Worm (Caenorhabditis elegans) whole organism, L3 larva: Measurements from ENCODE around the gene nra-1.

ENCODE experiments used
- egl-27 ChIP-seq: sonication (generic microtip); optimal IDR thresholded peaks from 4 replicates; lab custom pipeline; 2017; ENCODE audit warnings: missing biosample characterization, missing genetic modification reagents, missing genetic modification characterization
- fkh-10 ChIP-seq: sonication (generic microtip); optimal IDR thresholded peaks from 2 replicates; lab custom pipeline; 2017; ENCODE audit warnings: missing biosample characterization, missing genetic modification reagents, missing genetic modification characterization
- hmg-11 ChIP-seq: sonication (generic microtip); optimal IDR thresholded peaks from 2 replicates; lab custom pipeline; 2016; ENCODE audit warnings: missing genetic modification characterization, missing compliant biosample characterization
- nhr-11 ChIP-seq: fragments of 150-350 bp; optimal IDR thresholded peaks from 2 replicates; lab custom pipeline; 2014; ENCODE audit warnings: missing biosample characterization, missing genetic modification characterization
- nhr-77 ChIP-seq: fragments of 150-350 bp; optimal IDR thresholded peaks from 2 replicates; lab custom pipeline; 2014; ENCODE audit warnings: missing biosample characterization, missing genetic modification characterization

DNA sequence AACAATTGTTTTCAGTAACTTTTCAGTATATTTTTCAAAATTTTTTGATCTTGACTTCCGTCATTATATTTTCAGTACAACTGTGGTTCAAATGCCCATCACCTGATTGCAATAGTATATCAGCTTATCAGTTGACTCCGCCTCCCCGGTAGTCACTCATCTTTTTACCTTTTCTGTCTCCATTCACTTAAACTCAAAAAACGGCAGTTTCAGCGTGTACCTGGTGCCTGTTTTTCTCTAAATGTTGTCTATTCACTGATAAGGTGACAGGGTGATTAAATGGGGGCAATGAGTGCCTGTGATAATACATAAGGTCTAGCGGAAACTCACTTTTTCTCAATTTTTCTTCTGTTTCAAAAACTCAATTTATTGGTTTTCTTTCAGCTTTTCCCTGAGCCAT lies 38.8 kb downstream of the nra-1 start, which contains the start of gene ZK550.2:
- TF ChIP-seq nhr-11 (tag; lab: Kevin White, UChicago) (no peak), hmg-11 (no peak), fkh-10 (GFP tag; lab: Kevin White, UChicago) (no peak), nhr-77 (tag; lab: Kevin White, UChicago) (no peak), egl-27 (tag; lab: Kevin White, UChicago) (no peak)
